Worm (Caenorhabditis elegans): ENCODE results near the gene idpp-15.

Gene idpp-15

DNA sequence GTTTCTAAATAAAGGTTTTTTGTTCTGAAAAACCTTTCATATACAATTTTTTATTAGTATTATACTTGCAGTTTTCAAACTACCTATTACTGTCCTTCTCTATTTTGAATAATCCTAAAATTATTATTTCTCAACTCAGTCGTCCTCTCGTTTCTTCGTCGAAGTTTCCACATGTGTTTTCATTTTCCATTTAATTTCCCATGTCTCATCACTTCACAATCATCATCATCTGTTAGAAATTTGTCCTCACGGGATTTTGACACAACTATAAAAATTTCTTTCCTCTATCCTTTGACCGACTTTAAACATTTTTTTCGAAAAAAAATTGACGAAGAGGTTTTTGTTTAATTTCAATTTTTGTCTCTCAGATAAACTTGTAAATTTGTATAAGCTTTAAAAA lies 10.6 kb downstream of the idpp-15 start:
- TF ChIP-seq T23F11.4 (GFP tag; optimal IDR thresholded peaks at IDR 0.05) (no peak), pag-3 (tag; optimal IDR thresholded peaks at IDR 0.05; ENCODE audit: borderline replicate concordance) (no peak), syd-9 (tag; optimal IDR thresholded peaks at IDR 0.05) (no peak), K09A11.1 (tag; optimal IDR thresholded peaks at IDR 0.05; ENCODE audit: insufficient read depth) (no peak), madf-2 (tag; optimal IDR thresholded peaks at IDR 0.05) (no peak), gmeb-2 (tag; optimal IDR thresholded peaks at IDR 0.05) (no peak), ceh-48 (tag; optimal IDR thresholded peaks at IDR 0.05) (no peak), ceh-24 (tag; optimal IDR thresholded peaks at IDR 0.05) (no peak), tbx-7 (tag; optimal IDR thresholded peaks at IDR 0.05) (no peak), ceh-45 (GFP tag; IDR thresholded peaks at IDR 0.05) (no peak), ceh-22 (tag; optimal IDR thresholded peaks at IDR 0.05) (no peak), ttx-3 (tag; optimal IDR thresholded peaks at IDR 0.05) (no peak), ceh-19 (GFP tag; optimal IDR thresholded peaks at IDR 0.05) (no peak), pax-1 (tag; optimal IDR thresholded peaks at IDR 0.05) (no peak), ceh-9 (tag; optimal IDR thresholded peaks at IDR 0.05) (no peak), unc-3 (GFP tag; conservative IDR thresholded peaks at IDR 0.05) (no peak), unc-3 (tag; optimal IDR thresholded peaks at IDR 0.05) (no peak)

DNA sequence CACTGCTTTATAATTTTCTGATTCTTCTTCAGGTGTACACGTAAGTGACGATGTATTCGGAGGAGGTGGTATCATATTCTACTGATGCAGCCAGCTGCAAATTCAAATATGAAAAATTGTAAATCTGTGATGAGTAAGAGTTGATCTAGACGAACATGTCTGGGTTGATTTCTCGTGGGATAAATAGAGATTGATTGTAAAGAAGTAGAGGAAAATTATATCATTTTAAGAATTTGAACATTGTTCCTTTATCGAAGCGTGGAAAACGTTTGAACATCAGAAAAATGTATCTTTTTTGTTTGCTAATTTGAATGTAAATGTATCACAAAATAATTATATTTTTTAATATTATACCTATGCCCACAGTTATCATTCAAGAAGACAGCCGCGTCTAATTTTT lies 20.6 kb downstream of the idpp-15 start, which contains the start of gene ZC21.6:
TSS of gene ZC21.6 (minus strand) at position 101 of the 400 bp plus-strand sequence.
- TF ChIP-seq hlh-30 (tag; optimal IDR thresholded peaks at IDR 0.05; ENCODE audit: insufficient read depth) (no peak), ceh-2 (tag; optimal IDR thresholded peaks at IDR 0.05) (no peak), npax-4 (tag; optimal IDR thresholded peaks at IDR 0.05) (no peak), zip-5 (tag; optimal IDR thresholded peaks at IDR 0.05) (no peak), ceh-45 (GFP tag; IDR thresholded peaks at IDR 0.05) (no peak), ceh-48 (tag; optimal IDR thresholded peaks at IDR 0.05) (no peak), syd-9 (tag; optimal IDR thresholded peaks at IDR 0.05) (no peak), hlh-6 (tag; optimal IDR thresholded peaks at IDR 0.05) (no peak), pha-4 (tag; optimal IDR thresholded peaks at IDR 0.05) (no peak)

DNA sequence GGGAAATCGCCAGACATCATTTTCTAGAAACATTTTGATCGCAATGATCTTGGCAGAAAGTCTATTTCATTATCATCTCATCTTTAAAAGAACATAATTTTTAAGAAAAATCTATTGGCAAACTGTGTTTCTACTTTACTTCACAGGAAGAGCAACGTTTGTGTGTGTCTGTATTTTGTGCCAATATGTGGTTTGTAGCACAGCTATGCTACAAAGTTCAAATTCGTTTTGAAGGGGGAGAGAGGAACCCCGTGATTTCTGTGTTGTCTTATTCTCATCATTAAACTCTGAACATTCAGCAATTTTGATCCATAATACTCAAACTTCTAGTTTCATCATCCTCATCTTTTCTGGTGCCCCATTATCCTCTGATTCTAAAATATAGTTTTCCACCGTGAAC lies 26.8 kb downstream of the idpp-15 start:
- TF ChIP-seq sox-2 (GFP tag; IDR thresholded peaks at IDR 0.05) (no peak), pha-2 (tag; optimal IDR thresholded peaks at IDR 0.05) (no peak), fax-1 (tag; optimal IDR thresholded peaks at IDR 0.05) (no peak), ceh-19 (GFP tag; optimal IDR thresholded peaks at IDR 0.05) (no peak), fkh-10 (GFP tag; optimal IDR thresholded peaks at IDR 0.05) (no peak), ama-1 (optimal IDR thresholded peaks at IDR 0.05) (no peak), hlh-13 (GFP tag; optimal IDR thresholded peaks at IDR 0.05) (no peak), unc-86 (tag; optimal IDR thresholded peaks at IDR 0.05) (no peak), madf-2 (tag; optimal IDR thresholded peaks at IDR 0.05) (no peak)

DNA sequence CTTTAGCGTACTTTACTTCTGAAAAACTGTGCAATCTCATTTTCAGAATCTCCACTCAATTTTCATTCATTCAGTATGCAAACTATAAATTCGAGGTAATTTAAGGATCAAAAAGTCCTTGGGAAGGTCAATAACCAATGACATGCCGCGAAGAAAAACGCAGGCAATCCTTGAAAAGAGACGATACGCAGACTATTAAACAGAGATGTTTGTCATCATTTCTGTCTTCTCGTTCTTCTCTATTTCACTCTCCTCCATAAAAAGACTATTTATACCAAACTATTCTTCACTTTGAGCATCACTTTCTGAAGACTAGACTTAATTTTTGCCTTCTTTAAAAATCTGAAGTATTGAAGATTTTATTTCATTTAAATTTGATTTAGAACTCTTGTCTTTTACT lies 27.3 kb downstream of the idpp-15 start, which contains the start of gene C02D5.4:
TSS of gene C02D5.4 (plus strand) at position 41 of the 400 bp plus-strand sequence.
- TF ChIP-seq hlh-6 (tag; optimal IDR thresholded peaks at IDR 0.05) (no peak), ceh-48 (tag; optimal IDR thresholded peaks at IDR 0.05) (no peak), pax-1 (tag; optimal IDR thresholded peaks at IDR 0.05) (no peak), C08G9.2 (tag; optimal IDR thresholded peaks at IDR 0.05) (no peak)

DNA sequence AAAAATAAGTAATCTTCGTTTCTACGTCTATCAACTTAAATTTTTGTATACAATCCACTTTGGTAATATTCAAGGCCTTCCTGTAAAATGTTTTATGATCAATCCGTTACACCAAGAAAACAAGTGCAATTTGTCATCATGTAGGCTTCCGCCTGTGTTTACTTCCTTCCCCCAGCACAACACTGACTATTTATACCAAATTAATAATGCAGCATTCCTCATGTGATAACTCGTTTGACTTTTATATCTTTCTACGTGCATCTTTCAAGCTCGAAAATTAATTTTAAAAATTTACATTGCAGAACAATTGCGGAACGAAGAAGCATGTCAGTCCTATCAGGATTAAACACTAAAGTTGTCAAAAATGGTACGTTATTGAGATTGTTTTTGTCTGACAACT lies 29.6 kb downstream of the idpp-15 start, which contains the start of gene gsto-2:
TSS of gene gsto-2 (plus strand) at position 301 of the 400 bp plus-strand sequence.
- TF ChIP-seq unc-86 (tag; optimal IDR thresholded peaks at IDR 0.05), result no peak
- TF ChIP-seq hlh-30 (tag; optimal IDR thresholded peaks at IDR 0.05; ENCODE audit: insufficient read depth), result no peak
- no peak for TF ChIP-seq pqm-1 (tag; optimal IDR thresholded peaks at IDR 0.05)
- no peak for TF ChIP-seq che-1 (tag; optimal IDR thresholded peaks at IDR 0.05)
- no peak for TF ChIP-seq sox-2 (GFP tag; IDR thresholded peaks at IDR 0.05)
- no peak for TF ChIP-seq odd-2 (tag; optimal IDR thresholded peaks at IDR 0.05)
- TF ChIP-seq pat-9 (tag; optimal IDR thresholded peaks at IDR 0.05), result no peak
- TF ChIP-seq eyg-1 (tag; optimal IDR thresholded peaks at IDR 0.05), result no peak
- TF ChIP-seq ceh-9 (tag; optimal IDR thresholded peaks at IDR 0.05), result no peak
- TF ChIP-seq ceh-18 (tag; optimal IDR thresholded peaks at IDR 0.05), result no peak
- no peak for TF ChIP-seq npax-4 (tag; optimal IDR thresholded peaks at IDR 0.05)
- no peak for TF ChIP-seq gmeb-2 (tag; optimal IDR thresholded peaks at IDR 0.05)
- no peak for TF ChIP-seq ceh-24 (tag; optimal IDR thresholded peaks at IDR 0.05)
- TF ChIP-seq ztf-16 (tag; optimal IDR thresholded peaks at IDR 0.05), result no peak
